Fruit fly (Drosophila melanogaster): ENCODE results near the gene rho-4.
A peak's percentile ranks its signal among the peaks of the same experiment; 100 is the strongest.

rho-4 gene

DNA sequence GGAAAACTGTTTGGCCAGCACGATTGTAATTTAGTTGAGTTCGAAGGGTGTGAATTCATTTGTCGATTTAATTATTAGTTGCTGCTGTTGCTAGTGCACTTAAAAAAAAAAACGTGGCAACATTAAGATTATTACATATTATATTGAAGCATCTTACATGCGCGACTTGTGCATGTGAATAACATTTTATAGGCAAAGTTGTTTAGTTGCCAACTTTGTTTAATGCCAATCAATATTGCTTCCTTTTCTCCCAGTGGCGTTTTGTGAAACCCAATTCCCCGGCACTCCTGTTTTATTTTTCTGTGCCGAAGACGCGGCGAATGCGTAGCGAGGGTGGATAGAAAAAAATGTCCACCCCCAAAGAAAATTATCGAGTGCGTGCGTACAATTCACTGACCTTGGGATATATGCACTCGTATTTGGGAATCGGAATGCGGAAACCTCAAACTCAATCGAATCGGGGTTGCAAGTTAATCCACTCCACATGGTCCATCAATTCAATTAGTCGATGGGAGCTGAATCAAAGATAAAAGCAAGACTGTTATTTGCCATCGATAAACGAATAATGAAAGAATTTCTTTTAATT, 29.4 kb downstream of the rho-4 start:
- TF ChIP-seq CTCF (optimal IDR thresholded peaks at IDR 0.05) (no peak), CG8478 (optimal IDR thresholded peaks at IDR 0.05) (no peak)

dm6 chrX:11631704-11632103, 32.1 kb downstream of the rho-4 start:
- TF ChIP-seq CTCF (optimal IDR thresholded peaks at IDR 0.05), result no peak
- no peak for TF ChIP-seq CG8478 (optimal IDR thresholded peaks at IDR 0.05)

DNA sequence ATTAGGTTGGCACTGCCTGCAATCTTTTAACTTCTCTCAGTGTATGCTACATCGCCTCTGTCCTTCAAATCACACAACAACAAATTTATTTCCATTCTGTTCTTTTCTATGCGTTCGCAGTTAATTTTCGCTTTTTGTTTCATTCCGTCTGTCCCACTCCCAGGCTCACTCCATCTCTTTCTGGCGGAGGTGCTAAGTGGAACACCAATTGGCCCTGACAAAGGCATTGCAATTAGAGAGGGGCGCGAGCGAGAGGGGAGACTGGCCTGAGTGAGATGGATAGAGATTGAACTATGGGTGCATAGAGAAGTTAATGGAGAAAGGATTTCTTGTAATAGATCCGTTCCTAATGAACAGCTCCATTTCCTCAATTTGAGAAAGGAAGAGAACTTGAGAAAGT, 40.8 kb downstream of the rho-4 start:
- no peak for TF ChIP-seq CTCF (optimal IDR thresholded peaks at IDR 0.05)
- TF ChIP-seq CG8478 (optimal IDR thresholded peaks at IDR 0.05), result no peak

DNA sequence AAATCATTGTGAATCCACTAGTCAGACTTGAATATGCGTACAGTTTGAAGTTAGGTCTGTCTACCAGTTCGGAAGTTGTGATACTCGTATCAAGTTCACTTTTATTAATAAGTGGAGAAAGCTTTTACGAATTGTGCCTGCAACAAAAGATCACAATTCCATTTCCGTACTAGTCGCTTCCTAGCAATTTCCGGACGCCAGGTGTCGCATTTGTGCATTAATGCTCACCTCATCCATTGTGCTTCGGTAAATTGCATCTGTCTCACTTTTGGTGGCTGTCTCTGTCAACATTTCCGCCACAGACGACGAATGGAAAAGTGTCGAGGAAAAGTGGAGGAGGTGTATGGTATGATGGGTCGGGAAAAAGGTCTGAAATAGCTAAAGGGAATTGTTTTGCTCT, 43.6 kb downstream of the rho-4 start:
- TF ChIP-seq CG8478 (optimal IDR thresholded peaks at IDR 0.05) (no peak), CTCF (optimal IDR thresholded peaks at IDR 0.05) (peak; percentile 63 to 71)

DNA sequence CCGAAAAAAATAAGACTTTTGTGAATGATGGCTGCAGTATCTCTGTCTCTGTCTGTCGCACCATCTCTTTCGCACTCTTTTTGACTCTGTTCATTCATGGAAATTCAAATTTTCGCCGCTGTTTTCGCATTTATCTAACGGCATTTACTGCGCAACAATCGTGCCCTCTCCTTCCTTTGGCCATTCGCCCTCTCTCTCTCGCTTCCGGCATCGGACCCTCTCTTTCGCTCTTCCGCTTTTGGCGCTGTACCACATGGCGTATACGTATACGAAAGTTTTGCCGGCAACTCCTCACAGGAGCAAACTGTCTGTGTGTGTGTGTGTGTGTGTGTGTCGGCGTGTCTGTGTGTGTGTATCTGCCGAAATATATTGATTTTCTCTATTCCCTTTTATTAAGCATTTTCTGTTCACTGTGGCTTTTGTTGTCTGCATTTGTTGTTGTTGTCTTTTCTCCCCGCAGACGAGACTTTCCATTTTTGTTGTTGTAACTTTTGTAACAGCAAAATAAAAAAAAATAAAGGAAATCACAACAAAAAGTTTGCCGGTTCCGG, 45.0 kb downstream of the rho-4 start:
- TF ChIP-seq CG8478 (optimal IDR thresholded peaks at IDR 0.05) (no peak), CTCF (optimal IDR thresholded peaks at IDR 0.05) (no peak)

dm6 chrX:11651420-11651819, 51.8 kb downstream of the rho-4 start:
- TF ChIP-seq CTCF (optimal IDR thresholded peaks at IDR 0.05) (peak in 1 of 2 experiments; percentile 35), CG8478 (optimal IDR thresholded peaks at IDR 0.05) (no peak)

- TF ChIP-seq CG8478 (optimal IDR thresholded peaks at IDR 0.05), result no peak
- no peak for TF ChIP-seq CTCF (optimal IDR thresholded peaks at IDR 0.05)
Measured at dm6 chrX:11652991-11653390, 53.4 kb downstream of the rho-4 start.
